Worm (Caenorhabditis elegans): ENCODE measurements around the gene pqn-62.
A peak's percentile ranks its signal among the peaks of the same experiment; 100 is the strongest.

Gene pqn-62

ce11 chrX:5165037-5165436, 30.9 kb upstream of the pqn-62 start, which contains the start of gene mans-3 (continued):
- TF ChIP-seq fos-1 (tag; optimal IDR thresholded peaks at IDR 0.05): no peak
- TF ChIP-seq mdl-1 (tag; optimal IDR thresholded peaks at IDR 0.05): peak; percentile 92 to 100
- TF ChIP-seq zag-1 (tag; optimal IDR thresholded peaks at IDR 0.05): no peak
- peak; percentile 87 for TF ChIP-seq F37D6.2 (tag; optimal IDR thresholded peaks at IDR 0.05)
- peak; percentile 79 for TF ChIP-seq dpl-1 (GFP tag; optimal IDR thresholded peaks at IDR 0.05)
- peak; percentile 94 for TF ChIP-seq nhr-6 (tag; optimal IDR thresholded peaks at IDR 0.05)
- peak; percentile 94 for TF ChIP-seq nhr-102 (tag; optimal IDR thresholded peaks at IDR 0.05)
- TF ChIP-seq F10B5.3 (tag; optimal IDR thresholded peaks at IDR 0.05): no peak
- peak; percentile 90 for TF ChIP-seq fkh-10 (GFP tag; optimal IDR thresholded peaks at IDR 0.05)
- TF ChIP-seq ces-1 (GFP tag; optimal IDR thresholded peaks at IDR 0.05): no peak
- peak; percentile 51 to 72 for TF ChIP-seq daf-16 (GFP tag; optimal IDR thresholded peaks at IDR 0.05)
- TF ChIP-seq daf-16 (tag; optimal IDR thresholded peaks at IDR 0.05): peak; percentile 70
- TF ChIP-seq Y75B8A.6 (GFP tag; IDR thresholded peaks at IDR 0.05): no peak
- peak; percentile 84 for TF ChIP-seq duxl-1 (tag; optimal IDR thresholded peaks at IDR 0.05; ENCODE audit: poor library complexity)
- TF ChIP-seq daf-19 (GFP tag; conservative IDR thresholded peaks at IDR 0.05): no peak; the same call in 1 of the 2 replicates
- peak; percentile 94 for TF ChIP-seq rbr-2 (tag; optimal IDR thresholded peaks at IDR 0.05)
- no peak for TF ChIP-seq D1046.2 (GFP tag; IDR thresholded peaks at IDR 0.05)
- TF ChIP-seq pqm-1 (tag; optimal IDR thresholded peaks at IDR 0.05): peak; percentile 37
- peak; percentile 42 for TF ChIP-seq jun-1 (tag; optimal IDR thresholded peaks at IDR 0.05)
- peak; percentile 42 for TF ChIP-seq ceh-32 (tag; optimal IDR thresholded peaks at IDR 0.05; ENCODE audit: poor library complexity)
- peak; percentile 88 for TF ChIP-seq nhr-28 (tag; optimal IDR thresholded peaks at IDR 0.05)
- TF ChIP-seq hlh-11 (tag; optimal IDR thresholded peaks at IDR 0.05): peak; percentile 98
- TF ChIP-seq nhr-237 (tag; optimal IDR thresholded peaks at IDR 0.05): no peak
- no peak for TF ChIP-seq sdz-12 (GFP tag; optimal IDR thresholded peaks at IDR 0.05)
- TF ChIP-seq nhr-77 (tag; optimal IDR thresholded peaks at IDR 0.05): peak; percentile 92
- TF ChIP-seq tag-97 (GFP tag; IDR thresholded peaks at IDR 0.05): no peak
- no peak for TF ChIP-seq Y48G9A.11 (GFP tag; IDR thresholded peaks at IDR 0.05)
- TF ChIP-seq ceh-62 (tag; optimal IDR thresholded peaks at IDR 0.05): no peak
- no peak for TF ChIP-seq lin-15B (tag; optimal IDR thresholded peaks at IDR 0.05)
- TF ChIP-seq T26A8.4 (GFP tag; IDR thresholded peaks at IDR 0.05): no peak
- peak; percentile 68 for TF ChIP-seq attf-4 (tag; optimal IDR thresholded peaks at IDR 0.05)
- no peak for TF ChIP-seq mes-2 (tag; optimal IDR thresholded peaks at IDR 0.05; ENCODE audit: poor library complexity, severe bottlenecking)
- TF ChIP-seq vab-7 (GFP tag; IDR thresholded peaks at IDR 0.05): no peak
- TF ChIP-seq aha-1 (tag): peak; percentile 96
- TF ChIP-seq ztf-7 (tag; optimal IDR thresholded peaks at IDR 0.05): peak; percentile 25

ce11 chrX:5168770-5169169, 27.1 kb upstream of the pqn-62 start:
- TF ChIP-seq unc-62 (GFP tag; optimal IDR thresholded peaks at IDR 0.05 in 1 of 2) (peak in 1 of 2 experiments; percentile 77), unc-62 (tag; optimal IDR thresholded peaks at IDR 0.05) (no peak), ZK546.5 (tag; optimal IDR thresholded peaks at IDR 0.05) (no peak)

DNA sequence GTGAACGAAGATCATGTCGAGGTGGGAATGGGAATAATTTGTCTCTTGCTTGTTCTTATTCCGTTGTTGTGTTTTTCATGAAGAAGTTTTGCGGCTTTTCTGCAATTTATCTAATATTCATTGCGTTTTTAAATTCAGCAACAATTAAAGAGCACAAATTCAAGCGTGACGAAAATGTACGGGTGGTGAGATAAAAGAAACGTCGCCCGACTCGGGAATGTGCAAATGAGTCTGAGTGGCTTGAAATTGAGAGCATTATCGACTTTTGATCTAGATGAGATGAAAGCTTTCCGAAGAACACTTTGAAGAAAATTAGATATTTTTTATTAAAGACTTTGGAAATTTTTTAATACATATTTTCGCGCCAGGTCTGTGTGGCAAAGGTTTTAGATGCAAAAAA, 24.8 kb upstream of the pqn-62 start, which contains the start of gene T03G11.10:
T03G11.10 (minus strand) TSS at position 101 of the 400 bp plus-strand sequence.
- no peak for TF ChIP-seq ztf-7 (tag; optimal IDR thresholded peaks at IDR 0.05)
- TF ChIP-seq lin-15B (tag; optimal IDR thresholded peaks at IDR 0.05): no peak
- no peak for TF ChIP-seq nhr-11 (tag; optimal IDR thresholded peaks at IDR 0.05)
- TF ChIP-seq lin-29 (GFP tag; IDR thresholded peaks at IDR 0.05): no peak
- TF ChIP-seq nhr-41 (GFP tag; IDR thresholded peaks at IDR 0.05): no peak
- TF ChIP-seq nhr-111 (GFP tag; optimal IDR thresholded peaks at IDR 0.05): no peak
- TF ChIP-seq arid-1 (GFP tag; conservative IDR thresholded peaks at IDR 0.05): no peak
- TF ChIP-seq nhr-48 (tag; optimal IDR thresholded peaks at IDR 0.05): no peak
- TF ChIP-seq lin-13 (GFP tag; optimal IDR thresholded peaks at IDR 0.05): no peak
- TF ChIP-seq lim-7 (GFP tag; IDR thresholded peaks at IDR 0.05): no peak
